Fruit fly (Drosophila melanogaster) whole organism, larva: ENCODE results near the gene Tcs4.

Source experiments
- noc ChIP-seq: fragments of 200-800 bp; sonication (Bioruptor generic); optimal IDR thresholded peaks from 3 replicates; lab custom pipeline; 2019; ENCODE audit warnings: missing biosample characterization, mild to moderate bottlenecking, missing genetic modification characterization, moderate library complexity

Gene Tcs4

dm6 chrX:19666991-19667409 lies 34.6 kb downstream of the Tcs4 start, which contains the start of gene Zw:
Gene Zw, plus strand, starts transcription at chrX:19667252.
- TF ChIP-seq noc (tag; lab: Kevin White, UChicago): peak; percentile 26

DNA sequence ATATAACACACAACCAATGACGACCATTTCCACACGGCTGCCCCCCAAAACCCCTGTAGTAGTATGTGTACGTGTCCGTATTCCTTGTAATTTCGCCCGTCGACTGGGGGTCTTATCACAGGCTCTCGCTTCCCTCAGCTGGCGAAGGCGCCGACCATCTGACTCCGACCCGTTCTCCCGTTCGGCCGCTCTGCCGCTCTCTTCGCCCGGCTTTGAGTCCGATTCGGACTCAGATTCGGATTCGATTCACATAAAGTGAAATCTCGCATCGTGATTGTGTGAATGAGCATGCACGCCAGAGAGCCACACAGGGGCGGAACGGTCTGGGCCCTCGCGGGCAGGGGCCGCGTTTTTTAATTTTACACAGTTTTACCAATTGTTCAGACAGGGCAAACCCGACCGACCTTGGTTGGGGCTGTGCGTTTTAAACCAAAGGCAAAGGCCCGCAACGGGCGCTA lies 35.8 kb downstream of the Tcs4 start:
- peak; percentile 30 for TF ChIP-seq noc (tag; lab: Kevin White, UChicago)

dm6 chrX:19663859-19664728 lies 37.5 kb downstream of the Tcs4 start, which contains the start of the genes CG14223 and Ssu72:
Gene CG14223, minus strand, starts transcription at chrX:19663971.
Gene Ssu72, plus strand, starts transcription at chrX:19664561.
- TF ChIP-seq noc (tag; lab: Kevin White, UChicago): no peak

DNA sequence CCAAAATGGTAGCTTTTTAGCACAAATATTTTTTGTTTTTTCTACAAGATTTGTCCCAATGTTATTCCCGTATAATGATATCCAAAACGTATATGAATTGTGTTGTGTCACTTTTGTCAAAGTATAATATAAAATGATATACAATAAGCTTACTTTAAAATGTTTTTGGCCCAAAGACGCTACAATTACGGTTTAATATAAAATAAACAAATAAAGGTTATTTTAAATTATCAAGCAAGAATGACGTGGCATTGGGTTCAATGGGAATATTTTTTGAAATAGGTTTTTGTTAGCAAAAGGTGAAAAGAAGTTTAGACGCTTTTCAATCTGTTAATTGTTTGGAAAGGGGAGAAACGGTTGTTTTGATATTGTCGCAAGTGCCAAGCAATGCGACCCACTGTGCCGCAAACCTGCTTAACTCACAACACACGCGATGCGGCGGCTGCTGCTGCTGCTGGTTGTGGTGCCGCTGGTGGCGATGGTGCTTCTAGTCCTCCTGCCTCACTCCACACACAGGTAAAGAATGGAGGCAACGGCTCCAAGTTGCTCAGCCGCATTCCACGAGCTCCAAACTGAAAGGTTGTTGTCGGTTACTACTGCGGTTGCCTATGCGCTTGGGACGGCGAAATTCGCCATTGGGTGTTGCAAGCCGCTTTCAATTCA lies 38.2 kb downstream of the Tcs4 start:
- TF ChIP-seq noc (tag; lab: Kevin White, UChicago): no peak

- no peak for TF ChIP-seq noc (tag; lab: Kevin White, UChicago)
Measured at dm6 chrX:19662583-19663195, 38.9 kb downstream of the Tcs4 start.

- TF ChIP-seq noc (tag; lab: Kevin White, UChicago): no peak
Measured at dm6 chrX:19651757-19652419, 49.7 kb downstream of the Tcs4 start, which contains the start of the genes Ranbp21 and Elys. Gene Ranbp21, minus strand, starts transcription at chrX:19652269. Gene Elys, plus strand, starts transcription at chrX:19652305.
